Fruit fly (Drosophila melanogaster) whole organism: ENCODE data around the gene CG6283.

Experiments
- CG8478 ChIP-seq: fragments of >200 bp; optimal IDR thresholded peaks from 2 replicates; lab custom pipeline; 2018; ENCODE audit warnings: inconsistent platforms
- Dll ChIP-seq: fragments of >200 bp; optimal IDR thresholded peaks from 2 replicates; lab custom pipeline; 2017
- EcR ChIP-seq, 2 experiments: fragments of >200 bp; optimal IDR thresholded peaks; 2 replicates each; lab custom pipeline; 2017; ENCODE audit warnings: missing biosample characterization in 2 of 2, missing genetic modification characterization in 2 of 2, missing genetic modification reagents in 2 of 2
- pan ChIP-seq: fragments of >200 bp; optimal IDR thresholded peaks from 2 replicates; lab custom pipeline; 2017
- psq ChIP-seq: fragments of >200 bp; optimal IDR thresholded peaks from 2 replicates; lab custom pipeline; 2017
- usp ChIP-seq: fragments of >200 bp; optimal IDR thresholded peaks from 2 replicates; lab custom pipeline; 2017; ENCODE audit warnings: missing biosample characterization, missing genetic modification characterization, mixed read lengths

CG6283 gene

DNA sequence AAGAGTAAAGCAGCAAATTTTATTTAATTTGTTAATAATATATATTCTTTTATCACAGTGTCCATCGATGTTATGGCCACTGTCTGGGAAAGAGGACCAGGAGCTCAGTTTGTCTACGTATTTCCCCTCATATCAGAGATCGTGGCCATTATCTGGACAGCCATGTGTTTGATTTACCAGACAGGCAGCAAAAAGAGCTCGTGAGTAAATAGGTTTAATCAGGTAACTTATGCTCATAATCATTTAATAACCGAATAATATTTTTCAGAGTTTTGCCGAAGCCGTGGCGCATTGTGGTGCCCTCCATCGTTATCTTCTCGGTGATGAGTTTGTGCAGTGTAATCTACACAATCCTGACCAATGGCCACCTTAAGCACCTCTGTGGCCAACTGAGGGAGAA lies 36.7 kb downstream of the CG6283 start:
- TF ChIP-seq Dll (lab: Kevin White, UChicago), result no peak
- no peak for TF ChIP-seq usp
- no peak for TF ChIP-seq CG8478 (lab: Kevin White, UChicago)
- no peak for TF ChIP-seq pan (lab: Kevin White, UChicago)
- TF ChIP-seq EcR (GFP tag; optimal IDR thresholded peaks at IDR 0.05; lab: Kevin White, UChicago), result no peak
- no peak for TF ChIP-seq psq

- TF ChIP-seq pan (lab: Kevin White, UChicago) (no peak), Dll (lab: Kevin White, UChicago) (no peak), psq (no peak)
Observed at dm6 chr3R:26982106-26982505, 39.1 kb downstream of the CG6283 start.

DNA sequence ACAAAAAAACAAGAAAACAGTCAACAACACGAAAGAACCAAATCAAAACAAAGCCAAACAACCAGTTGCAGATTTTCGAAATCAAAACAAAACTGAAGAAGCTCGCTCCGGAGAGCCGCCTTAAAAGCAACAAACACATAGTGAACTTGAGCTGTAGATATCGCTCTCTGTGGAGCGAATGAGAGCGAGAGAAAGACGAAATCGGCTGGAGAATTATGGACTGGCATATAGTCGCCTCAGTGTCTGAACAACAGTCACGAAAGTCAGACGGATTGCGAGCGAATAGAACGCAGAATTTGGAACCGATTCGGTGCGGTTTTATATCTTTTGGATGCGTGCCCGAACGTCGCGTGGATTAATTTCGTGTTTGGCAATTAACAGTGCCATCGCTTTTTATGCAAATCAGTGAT lies 40.9 kb downstream of the CG6283 start:
- TF ChIP-seq usp, result no peak

DNA sequence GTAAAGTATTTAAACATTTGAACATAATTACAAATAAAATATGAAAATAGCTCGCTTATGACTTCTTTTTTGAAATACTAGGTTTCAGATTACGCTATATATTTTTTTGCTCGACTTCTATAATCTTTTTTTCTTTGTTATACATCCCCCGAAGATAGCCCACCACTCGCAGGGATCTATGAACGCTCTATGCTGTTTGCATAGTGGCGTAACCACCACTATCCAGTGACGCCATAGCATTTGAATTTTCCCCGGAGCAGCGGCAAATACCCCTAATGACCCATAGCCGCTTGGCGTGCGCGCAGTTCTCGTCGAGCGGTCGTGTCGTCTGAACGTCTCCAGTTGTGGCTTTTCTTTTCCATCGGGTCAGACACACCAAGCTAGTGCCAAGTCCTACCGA lies 42.9 kb downstream of the CG6283 start, which contains the start of the genes CG14253 and CG46313:
TSS of gene CG14253 (plus strand) at position 301 of the 400 bp plus-strand sequence.
TSS of gene CG46313 (plus strand) at position 301 of the 400 bp plus-strand sequence.
- TF ChIP-seq psq (no peak), EcR (GFP tag; optimal IDR thresholded peaks at IDR 0.05; lab: Kevin White, UChicago) (no peak), usp (no peak), pan (lab: Kevin White, UChicago) (no peak), CG8478 (lab: Kevin White, UChicago) (no peak), Dll (lab: Kevin White, UChicago) (no peak)
